Fruit fly (Drosophila melanogaster): ENCODE data around the gene Edem2.
A peak's percentile ranks its signal among the peaks of the same experiment; 100 is the strongest.

Gene Edem2

dm6 chr2L:13205256-13205655 is 13.3 kb downstream of the Edem2 start (continued):
- TF ChIP-seq lbe (GFP tag; optimal IDR thresholded peaks at IDR 0.05) (no peak), h (optimal IDR thresholded peaks at IDR 0.05) (no peak), CG14441 (GFP tag; IDR thresholded peaks at IDR 0.05) (0 out of 2 replicates have a peak, but pooled peaks have one; percentile 3), odd (GFP tag; optimal IDR thresholded peaks at IDR 0.05) (peak; percentile 6), psq (GFP tag; optimal IDR thresholded peaks at IDR 0.05) (no peak), MBD-R2 (GFP tag; IDR thresholded peaks at IDR 0.05) (peak; percentile 33; the same call in 1 of the 2 replicates), ewg (GFP tag; optimal IDR thresholded peaks at IDR 0.05) (peak; percentile 92), abd-A (tag; optimal IDR thresholded peaks at IDR 0.05) (peak; percentile 64), Oli (tag; optimal IDR thresholded peaks at IDR 0.05) (no peak), Dip3 (GFP tag; optimal IDR thresholded peaks at IDR 0.05) (peak; percentile 22), Rfx (GFP tag; IDR thresholded peaks at IDR 0.05) (peak; percentile 19; the same call in 1 of the 2 replicates), CG11456 (GFP tag; IDR thresholded peaks at IDR 0.05) (no peak), kay (GFP tag; optimal IDR thresholded peaks at IDR 0.05) (no peak), sr (GFP tag; IDR thresholded peaks at IDR 0.05) (0 out of 3 replicates have a peak, but pooled peaks have one; percentile 64), HLH3B (GFP tag; IDR thresholded peaks at IDR 0.05) (peak; percentile 30; the same call in 1 of the 2 replicates), CG8924 (tag; optimal IDR thresholded peaks at IDR 0.05) (peak; percentile 23), Sox100B (GFP tag; optimal IDR thresholded peaks at IDR 0.05) (peak; percentile 9), H15 (GFP tag; IDR thresholded peaks at IDR 0.05) (no peak), CG10431 (GFP tag; optimal IDR thresholded peaks at IDR 0.05) (no peak), row (GFP tag; IDR thresholded peaks at IDR 0.05) (no peak), CG10209 (GFP tag; optimal IDR thresholded peaks at IDR 0.05) (peak; percentile 3), oc (tag; optimal IDR thresholded peaks at IDR 0.05) (no peak), slou (GFP tag; optimal IDR thresholded peaks at IDR 0.05) (no peak), E2f1 (GFP tag; IDR thresholded peaks at IDR 0.05) (no peak), CHES-1-like (GFP tag; optimal IDR thresholded peaks at IDR 0.05) (peak; percentile 8), CG14014 (GFP tag; IDR thresholded peaks at IDR 0.05) (0 out of 2 replicates have a peak, but pooled peaks have one; percentile 9), zen2 (GFP tag; IDR thresholded peaks at IDR 0.05; ENCODE audit: partially characterized antibody) (no peak), MTF-1 (GFP tag; optimal IDR thresholded peaks at IDR 0.05; ENCODE audit: borderline replicate concordance) (peak; percentile 36), zen (tag; optimal IDR thresholded peaks at IDR 0.05) (no peak), CG15601 (tag; optimal IDR thresholded peaks at IDR 0.05) (peak; percentile 25), CG9817 (tag; optimal IDR thresholded peaks at IDR 0.05) (no peak), ro (GFP tag; IDR thresholded peaks at IDR 0.05) (no peak), Mad (GFP tag; optimal IDR thresholded peaks at IDR 0.05) (no peak), gcm2 (GFP tag; optimal IDR thresholded peaks at IDR 0.05) (no peak), CG2199 (GFP tag; IDR thresholded peaks at IDR 0.05) (peak; percentile 88; the same call in 2 of the 3 replicates), sug (tag; optimal IDR thresholded peaks at IDR 0.05) (no peak), CG6175 (GFP tag; IDR thresholded peaks at IDR 0.05) (no peak), HLH54F (GFP tag; optimal IDR thresholded peaks at IDR 0.05) (no peak), tx (GFP tag; optimal IDR thresholded peaks at IDR 0.05) (no peak), hb (GFP tag; IDR thresholded peaks at IDR 0.05; ENCODE audit: partially characterized antibody) (no peak), Tbp (GFP tag; optimal IDR thresholded peaks at IDR 0.05) (no peak), CG17361 (GFP tag; IDR thresholded peaks at IDR 0.05) (no peak), CG15514 (GFP tag; optimal IDR thresholded peaks at IDR 0.05) (peak; percentile 52), CG6683 (GFP tag; optimal IDR thresholded peaks at IDR 0.05) (peak; percentile 64), run (tag; optimal IDR thresholded peaks at IDR 0.05) (peak; percentile 21), CG11560 (tag; IDR thresholded peaks at IDR 0.05) (no peak), fru (optimal IDR thresholded peaks at IDR 0.05) (no peak), Trl (optimal IDR thresholded peaks at IDR 0.05) (peak in 1 of 2 experiments; percentile 12), Trl (GFP tag; optimal IDR thresholded peaks at IDR 0.05) (peak; percentile 32), shn (GFP tag; optimal IDR thresholded peaks at IDR 0.05) (peak; percentile 5), tup (GFP tag; optimal IDR thresholded peaks at IDR 0.05) (no peak), CG14667 (GFP tag; IDR thresholded peaks at IDR 0.05) (no peak), btn (GFP tag; optimal IDR thresholded peaks at IDR 0.05) (no peak)
